Worm (Caenorhabditis elegans) whole organism, L1 larva: ENCODE data around the gene R02E4.2.

Source experiments
- C04F5.9 ChIP-seq: sonication (generic microtip); optimal IDR thresholded peaks from 2 replicates; lab custom pipeline; 2016; ENCODE audit warnings: missing genetic modification characterization, missing compliant biosample characterization
- Y116A8C.19 ChIP-seq: sonication (generic microtip); optimal IDR thresholded peaks from 2 replicates; lab custom pipeline; 2016; ENCODE audit warnings: missing compliant biosample characterization, missing genetic modification characterization, borderline replicate concordance
- alr-1 ChIP-seq: fragments of 200-800 bp; sonication (Bioruptor generic); optimal IDR thresholded peaks from 2 replicates; lab custom pipeline; 2018; ENCODE audit warnings: borderline replicate concordance, mild to moderate bottlenecking, missing genetic modification characterization, missing compliant biosample characterization
- aly-2 ChIP-seq: fragments of 150-350 bp; optimal IDR thresholded peaks from 2 replicates; lab custom pipeline; 2014; ENCODE audit warnings: missing biosample characterization, missing genetic modification characterization
- blmp-1 ChIP-seq: fragments of 150-350 bp; optimal IDR thresholded peaks from 2 replicates; lab custom pipeline; 2014; ENCODE audit warnings: missing biosample characterization, missing genetic modification characterization
- ceh-8 ChIP-seq: fragments of 200-800 bp; sonication (Bioruptor generic); optimal IDR thresholded peaks from 2 replicates; lab custom pipeline; 2018; ENCODE audit warnings: mild to moderate bottlenecking, missing genetic modification characterization, moderate library complexity, missing compliant biosample characterization
- ceh-88 ChIP-seq: fragments of 200-800 bp; sonication (Bioruptor generic); IDR thresholded peaks from 2 replicates; pipeline ENCODE4 v1.3.6; 2022; ENCODE audit warnings: missing genetic modification characterization, missing compliant biosample characterization
- ceh-90 ChIP-seq: sonication (generic microtip); optimal IDR thresholded peaks from 2 replicates; lab custom pipeline; 2016; ENCODE audit warnings: missing genetic modification characterization, missing compliant biosample characterization
- ces-1 ChIP-seq: fragments of 150-350 bp; optimal IDR thresholded peaks from 2 replicates; lab custom pipeline; 2014; ENCODE audit warnings: missing biosample characterization, missing genetic modification reagents, missing genetic modification characterization
- dsc-1 ChIP-seq: sonication (generic microtip); optimal IDR thresholded peaks from 2 replicates; lab custom pipeline; 2016; ENCODE audit warnings: mild to moderate bottlenecking, missing genetic modification characterization, missing compliant biosample characterization
- egl-27 ChIP-seq, 2 experiments: fragments of 150-350 bp in 1 of 2; sonication (generic microtip); optimal IDR thresholded peaks; 3 replicates each; lab custom pipeline; 2017 to 2018; ENCODE audit warnings: missing biosample characterization in 2 of 2, missing genetic modification characterization in 2 of 2, missing genetic modification reagents in 2 of 2
- elt-2 ChIP-seq: sonication (generic microtip); optimal IDR thresholded peaks from 2 replicates; lab custom pipeline; 2016; ENCODE audit warnings: missing genetic modification characterization, mild to moderate bottlenecking, inconsistent platforms, missing compliant biosample characterization, missing genetic modification reagents
- fkh-10 ChIP-seq: sonication (generic microtip); optimal IDR thresholded peaks from 2 replicates; lab custom pipeline; 2017; ENCODE audit warnings: missing biosample characterization, missing genetic modification reagents, missing genetic modification characterization
- fkh-8 ChIP-seq: sonication (generic microtip); optimal IDR thresholded peaks from 2 replicates; lab custom pipeline; 2016; ENCODE audit warnings: mild to moderate bottlenecking, missing genetic modification characterization, missing compliant biosample characterization
- grh-1 ChIP-seq: fragments of 200-800 bp; sonication (Bioruptor generic); IDR thresholded peaks from 2 replicates; pipeline ENCODE4 v1.3.6; 2022; ENCODE audit warnings: missing genetic modification reagents, missing genetic modification characterization, missing compliant biosample characterization
- hlh-17 ChIP-seq: fragments of 200-800 bp; sonication (Bioruptor generic); optimal IDR thresholded peaks from 2 replicates; lab custom pipeline; 2018; ENCODE audit warnings: missing genetic modification characterization, mild to moderate bottlenecking, missing compliant biosample characterization, moderate library complexity, borderline replicate concordance
- hlh-4 ChIP-seq: sonication (generic microtip); optimal IDR thresholded peaks from 2 replicates; lab custom pipeline; 2016; ENCODE audit warnings: mild to moderate bottlenecking, missing genetic modification characterization, missing compliant biosample characterization
- hpl-2 ChIP-seq: fragments of 150-350 bp; optimal IDR thresholded peaks from 2 replicates; lab custom pipeline; 2014; ENCODE audit warnings: missing biosample characterization, missing genetic modification reagents, missing genetic modification characterization
- irx-1 ChIP-seq: sonication (generic microtip); optimal IDR thresholded peaks from 2 replicates; lab custom pipeline; 2016; ENCODE audit warnings: missing genetic modification characterization, missing compliant biosample characterization
- jun-1 ChIP-seq: fragments of 150-350 bp; optimal IDR thresholded peaks from 2 replicates; lab custom pipeline; 2014; ENCODE audit warnings: missing biosample characterization, missing genetic modification reagents, missing genetic modification characterization
- lin-13 ChIP-seq: fragments of 150-350 bp; optimal IDR thresholded peaks from 2 replicates; lab custom pipeline; 2014; ENCODE audit warnings: missing biosample characterization, missing genetic modification reagents, missing genetic modification characterization
- lin-14 ChIP-seq: fragments of 200-800 bp; sonication (Bioruptor generic); optimal IDR thresholded peaks from 2 replicates; lab custom pipeline; 2018; ENCODE audit warnings: mild to moderate bottlenecking, missing genetic modification characterization, moderate library complexity, missing compliant biosample characterization
- lin-39 ChIP-seq: fragments of 150-350 bp; optimal IDR thresholded peaks from 2 replicates; lab custom pipeline; 2014; ENCODE audit warnings: missing biosample characterization, missing genetic modification reagents, missing genetic modification characterization
- mdl-1 ChIP-seq, 2 experiments: fragments of 150-350 bp; optimal IDR thresholded peaks; 2 replicates each; lab custom pipeline; 2014 to 2017; ENCODE audit warnings: missing biosample characterization in 2 of 2, missing genetic modification characterization in 2 of 2, inconsistent platforms in 1 of 2
- mep-1 ChIP-seq: fragments of 150-350 bp; optimal IDR thresholded peaks from 2 replicates; lab custom pipeline; 2014; ENCODE audit warnings: missing biosample characterization, missing genetic modification characterization
- nhr-11 ChIP-seq: fragments of 150-350 bp; optimal IDR thresholded peaks from 2 replicates; lab custom pipeline; 2014; ENCODE audit warnings: missing biosample characterization, missing genetic modification characterization
- nhr-12 ChIP-seq: sonication (generic microtip); optimal IDR thresholded peaks from 2 replicates; lab custom pipeline; 2017; ENCODE audit warnings: missing biosample characterization, missing genetic modification characterization
- nhr-19 ChIP-seq: fragments of 200-800 bp; sonication (Bioruptor generic); conservative IDR thresholded peaks from 2 replicates; pipeline ENCODE4 v1.3.6; 2022; ENCODE audit warnings: missing genetic modification characterization, missing compliant biosample characterization
- nhr-20 ChIP-seq: sonication (generic microtip); optimal IDR thresholded peaks from 2 replicates; lab custom pipeline; 2016; ENCODE audit warnings: mild to moderate bottlenecking, missing genetic modification characterization, missing compliant biosample characterization
- nhr-237 ChIP-seq: fragments of 150-350 bp; optimal IDR thresholded peaks from 2 replicates; lab custom pipeline; 2014; ENCODE audit warnings: missing biosample characterization, missing genetic modification characterization
- nhr-28 ChIP-seq: fragments of 150-350 bp; optimal IDR thresholded peaks from 2 replicates; lab custom pipeline; 2014; ENCODE audit warnings: missing biosample characterization, missing genetic modification characterization
- nhr-47 ChIP-seq: sonication (generic microtip); optimal IDR thresholded peaks from 2 replicates; lab custom pipeline; 2016; ENCODE audit warnings: mild to moderate bottlenecking, missing genetic modification characterization, moderate library complexity, missing compliant biosample characterization
- nhr-71 ChIP-seq: sonication (generic microtip); optimal IDR thresholded peaks from 2 replicates; lab custom pipeline; 2016; ENCODE audit warnings: mild to moderate bottlenecking, missing genetic modification characterization, moderate library complexity, missing compliant biosample characterization
- nhr-77 ChIP-seq: fragments of 150-350 bp; optimal IDR thresholded peaks from 2 replicates; lab custom pipeline; 2014; ENCODE audit warnings: missing biosample characterization, missing genetic modification characterization
- nhr-85 ChIP-seq: sonication (generic microtip); peaks from one replicate; lab custom pipeline; 2016; ENCODE audit warnings: missing genetic modification characterization, inconsistent platforms, missing compliant biosample characterization
- nhr-90 ChIP-seq: sonication (generic microtip); optimal IDR thresholded peaks from 2 replicates; lab custom pipeline; 2016; ENCODE audit warnings: mild to moderate bottlenecking, missing genetic modification characterization, missing compliant biosample characterization; ENCODE audit not compliant: poor library complexity
- pag-3 ChIP-seq: sonication (generic microtip); optimal IDR thresholded peaks from 2 replicates; lab custom pipeline; 2017; ENCODE audit warnings: missing genetic modification characterization, mild to moderate bottlenecking, missing compliant biosample characterization, antibody characterized with exemption, borderline replicate concordance; ENCODE audit not compliant: insufficient read depth
- pax-3 ChIP-seq: fragments of 200-800 bp; sonication (Bioruptor generic); optimal IDR thresholded peaks from 2 replicates; lab custom pipeline; 2018; ENCODE audit warnings: mild to moderate bottlenecking, missing genetic modification characterization, moderate library complexity, missing compliant biosample characterization
- rnt-1 ChIP-seq: sonication (generic microtip); optimal IDR thresholded peaks from 2 replicates; lab custom pipeline; 2016; ENCODE audit warnings: mild to moderate bottlenecking, missing genetic modification characterization, moderate library complexity, missing compliant biosample characterization
- snu-23 ChIP-seq: sonication (generic microtip); optimal IDR thresholded peaks from 2 replicates; lab custom pipeline; 2016; ENCODE audit warnings: missing genetic modification characterization, missing compliant biosample characterization
- sptf-1 ChIP-seq: fragments of 150-350 bp; optimal IDR thresholded peaks from 2 replicates; lab custom pipeline; 2014; ENCODE audit warnings: missing biosample characterization, missing genetic modification characterization
- sup-37 ChIP-seq: fragments of 200-800 bp; sonication (Bioruptor generic); optimal IDR thresholded peaks from 2 replicates; lab custom pipeline; 2018; ENCODE audit warnings: mild to moderate bottlenecking, missing genetic modification characterization, missing compliant biosample characterization
- tbx-2 ChIP-seq: sonication (generic microtip); optimal IDR thresholded peaks from 2 replicates; lab custom pipeline; 2016; ENCODE audit warnings: missing genetic modification characterization, missing compliant biosample characterization
- tlp-1 ChIP-seq: fragments of 150-350 bp; optimal IDR thresholded peaks from 2 replicates; lab custom pipeline; 2014; ENCODE audit warnings: missing biosample characterization, missing genetic modification characterization
- unc-30 ChIP-seq: sonication (generic microtip); optimal IDR thresholded peaks from 2 replicates; lab custom pipeline; 2017; ENCODE audit warnings: missing biosample characterization, missing genetic modification characterization
- unc-62 ChIP-seq: fragments of 150-350 bp; optimal IDR thresholded peaks from 2 replicates; lab custom pipeline; 2014; ENCODE audit warnings: missing biosample characterization, missing genetic modification reagents, missing genetic modification characterization
- unc-86 ChIP-seq: sonication (generic microtip); optimal IDR thresholded peaks from 2 replicates; lab custom pipeline; 2016; ENCODE audit warnings: missing genetic modification characterization, missing compliant biosample characterization
- vab-15 ChIP-seq: sonication (generic microtip); optimal IDR thresholded peaks from 2 replicates; lab custom pipeline; 2017; ENCODE audit warnings: missing genotype, mild to moderate bottlenecking, missing genetic modification characterization, missing compliant biosample characterization
- xbp-1 ChIP-seq: sonication (generic microtip); optimal IDR thresholded peaks from 2 replicates; lab custom pipeline; 2016; ENCODE audit warnings: missing genetic modification characterization, missing compliant biosample characterization
- zip-4 ChIP-seq: fragments of 200-800 bp; sonication (Bioruptor generic); optimal IDR thresholded peaks from 2 replicates; lab custom pipeline; 2018; ENCODE audit warnings: mild to moderate bottlenecking, missing genetic modification characterization, moderate library complexity, missing compliant biosample characterization
- ztf-4 ChIP-seq: fragments of 150-350 bp; optimal IDR thresholded peaks from 2 replicates; lab custom pipeline; 2014; ENCODE audit warnings: missing biosample characterization, missing genetic modification characterization

Gene R02E4.2

DNA sequence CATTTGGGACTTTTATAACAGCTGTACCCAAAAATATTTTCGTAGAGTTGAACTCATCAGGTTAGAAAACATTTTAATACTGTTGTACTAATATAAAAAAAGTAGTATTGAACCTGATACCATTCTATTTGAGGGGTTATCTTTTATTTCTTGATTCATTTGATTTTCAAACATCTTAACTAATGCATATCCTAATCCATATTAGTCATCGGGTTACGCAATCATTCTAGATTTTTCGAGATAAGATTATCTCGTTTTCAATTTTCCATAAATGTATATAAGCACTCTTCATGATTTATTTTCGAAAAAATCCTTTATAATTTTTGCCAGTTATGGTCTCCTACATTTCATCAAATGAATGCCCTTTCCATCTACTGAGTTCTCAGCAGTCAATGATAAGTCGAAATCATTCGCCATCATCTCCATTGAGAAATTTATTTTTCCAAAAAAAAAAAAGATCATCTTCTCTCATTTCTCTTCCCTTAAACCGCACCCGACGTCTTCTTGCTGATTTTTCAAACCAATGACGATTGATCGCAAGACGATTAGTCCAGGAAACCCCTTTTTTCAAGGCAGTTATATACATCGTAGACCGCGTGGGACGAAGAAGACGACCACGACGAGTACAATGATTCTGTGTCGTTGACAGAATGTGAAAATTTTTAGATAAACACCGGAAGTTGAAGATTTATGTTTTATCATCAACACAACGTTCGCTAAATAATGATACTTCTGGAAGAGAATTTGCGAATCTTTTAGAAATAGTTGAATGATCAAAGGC is 31.3 kb downstream of the R02E4.2 start:
- TF ChIP-seq ceh-88 (GFP tag; lab: Robert Waterston, UW), result no peak
- TF ChIP-seq pag-3 (tag; lab: Kevin White, UChicago), result no peak
- no peak for TF ChIP-seq aly-2 (tag; lab: Kevin White, UChicago)
- no peak for TF ChIP-seq xbp-1
- no peak for TF ChIP-seq tlp-1 (tag; lab: Kevin White, UChicago)
- TF ChIP-seq ceh-90, result no peak
- TF ChIP-seq ztf-4, result no peak
- TF ChIP-seq nhr-71 (tag; lab: Kevin White, UChicago), result peak; percentile 52
- TF ChIP-seq vab-15, result no peak
- no peak for TF ChIP-seq fkh-10 (GFP tag; lab: Kevin White, UChicago)
- TF ChIP-seq ces-1 (GFP tag; lab: Kevin White, UChicago), result no peak
- TF ChIP-seq egl-27 (tag; optimal IDR thresholded peaks at IDR 0.05; lab: Kevin White, UChicago), result no peak
- TF ChIP-seq nhr-90 (tag; lab: Kevin White, UChicago), result peak; percentile 21
- TF ChIP-seq dsc-1, result peak; percentile 76
- TF ChIP-seq nhr-85, result peak; percentile 85
- no peak for TF ChIP-seq jun-1
- TF ChIP-seq nhr-28 (tag; lab: Kevin White, UChicago), result no peak
- TF ChIP-seq elt-2 (tag; lab: Kevin White, UChicago), result no peak
- peak; percentile 54 for TF ChIP-seq lin-14 (GFP tag; lab: Kevin White, UChicago)
- no peak for TF ChIP-seq ceh-8
- TF ChIP-seq tbx-2 (tag; lab: Kevin White, UChicago), result peak; percentile 33
- no peak for TF ChIP-seq unc-30 (tag; lab: Kevin White, UChicago)
- no peak for TF ChIP-seq fkh-8 (tag; lab: Kevin White, UChicago)
- no peak for TF ChIP-seq nhr-237 (tag; lab: Kevin White, UChicago)
- peak; percentile 19 for TF ChIP-seq mep-1
- TF ChIP-seq lin-39 (tag; lab: Kevin White, UChicago), result no peak
- no peak for TF ChIP-seq grh-1 (GFP tag; lab: Robert Waterston, UW)
- peak; percentile 44 for TF ChIP-seq nhr-20 (tag; lab: Kevin White, UChicago)
- no peak for TF ChIP-seq nhr-12 (tag; lab: Kevin White, UChicago)
- TF ChIP-seq snu-23 (GFP tag; lab: Kevin White, UChicago), result peak; percentile 22
- TF ChIP-seq nhr-19 (GFP tag; lab: Robert Waterston, UW), result 0 out of 2 replicates have a peak, but pooled peaks have one; percentile 9
- no peak for TF ChIP-seq nhr-47 (tag; lab: Kevin White, UChicago)
- TF ChIP-seq lin-13, result peak; percentile 10
- no peak for TF ChIP-seq hpl-2
- TF ChIP-seq mdl-1 (tag; optimal IDR thresholded peaks at IDR 0.05; lab: Kevin White, UChicago), result peak in 1 of 2 experiments; percentile 4
- TF ChIP-seq rnt-1 (tag; lab: Kevin White, UChicago), result peak; percentile 1
- no peak for TF ChIP-seq Y116A8C.19
- TF ChIP-seq alr-1 (tag; lab: Kevin White, UChicago), result no peak
- TF ChIP-seq sup-37 (GFP tag; lab: Kevin White, UChicago), result no peak
- TF ChIP-seq blmp-1 (tag; lab: Kevin White, UChicago), result peak; percentile 69
- TF ChIP-seq unc-62 (GFP tag; lab: Kevin White, UChicago), result no peak
- TF ChIP-seq nhr-77 (tag; lab: Kevin White, UChicago), result no peak
- no peak for TF ChIP-seq zip-4 (GFP tag; lab: Kevin White, UChicago)
- no peak for TF ChIP-seq pax-3 (tag; lab: Kevin White, UChicago)
- no peak for TF ChIP-seq hlh-17
- no peak for TF ChIP-seq unc-86 (tag; lab: Kevin White, UChicago)
- TF ChIP-seq C04F5.9 (tag; lab: Kevin White, UChicago), result no peak
- TF ChIP-seq sptf-1, result no peak
- no peak for TF ChIP-seq irx-1 (tag; lab: Kevin White, UChicago)
- TF ChIP-seq nhr-11 (tag; lab: Kevin White, UChicago), result no peak
- no peak for TF ChIP-seq hlh-4
- TF ChIP-seq, all 84 proteins: peak for 14
